Worm (Caenorhabditis elegans) whole organism, young adult: ENCODE measurements around the gene mltn-11.

ENCODE experiments used
- B0035.1 ChIP-seq: sonication (generic microtip); optimal IDR thresholded peaks from 2 replicates; lab custom pipeline; 2016; ENCODE audit warnings: missing genetic modification characterization, mild to moderate bottlenecking, missing compliant biosample characterization, missing genotype, missing genetic modification reagents
- F10E7.11 ChIP-seq: sonication (generic microtip); optimal IDR thresholded peaks from 2 replicates; lab custom pipeline; 2017; ENCODE audit warnings: mild to moderate bottlenecking, missing genetic modification characterization, moderate library complexity, missing compliant biosample characterization
- F22D6.2 ChIP-seq: sonication (generic microtip); optimal IDR thresholded peaks from 2 replicates; lab custom pipeline; 2016; ENCODE audit warnings: mild to moderate bottlenecking, missing genetic modification characterization, missing compliant biosample characterization
- F37B4.10 ChIP-seq: fragments of 200-800 bp; sonication (Bioruptor generic); IDR thresholded peaks from 2 replicates; pipeline ENCODE4 v1.3.6; 2022; ENCODE audit warnings: missing genetic modification characterization, missing compliant biosample characterization
- F49E8.2 ChIP-seq: sonication (generic microtip); optimal IDR thresholded peaks from 3 replicates; lab custom pipeline; 2017; ENCODE audit warnings: missing genetic modification characterization, mild to moderate bottlenecking, missing compliant biosample characterization, antibody characterized with exemption, moderate library complexity; ENCODE audit not compliant: insufficient read depth
- F55B11.4 ChIP-seq: sonication (generic microtip); optimal IDR thresholded peaks from 2 replicates; lab custom pipeline; 2016; ENCODE audit warnings: missing compliant biosample characterization, missing genetic modification characterization, borderline replicate concordance; ENCODE audit not compliant: insufficient read depth
- K12H6.12 ChIP-seq: fragments of 200-800 bp; sonication (Bioruptor generic); optimal IDR thresholded peaks from 2 replicates; lab custom pipeline; 2018; ENCODE audit warnings: mild to moderate bottlenecking, missing genetic modification characterization, missing compliant biosample characterization
- T26A5.8 ChIP-seq: sonication (generic microtip); optimal IDR thresholded peaks from 2 replicates; lab custom pipeline; 2016; ENCODE audit warnings: missing genetic modification characterization, missing compliant biosample characterization
- Y53G8AR.9 ChIP-seq: fragments of 200-800 bp; sonication (Bioruptor generic); conservative IDR thresholded peaks from 2 replicates; pipeline ENCODE4 v1.3.6; 2022; ENCODE audit warnings: missing genetic modification reagents, missing genetic modification characterization, missing compliant biosample characterization
- Y56A3A.18 ChIP-seq: fragments of 200-800 bp; sonication (Bioruptor generic); IDR thresholded peaks from 2 replicates; pipeline ENCODE4 v1.3.6; 2022; ENCODE audit warnings: missing genetic modification reagents, missing genetic modification characterization, missing compliant biosample characterization
- athp-1 ChIP-seq: sonication (generic microtip); optimal IDR thresholded peaks from 2 replicates; lab custom pipeline; 2017; ENCODE audit warnings: mild to moderate bottlenecking, missing genetic modification characterization, missing compliant biosample characterization
- attf-3 ChIP-seq: fragments of 200-800 bp; sonication (Bioruptor generic); conservative IDR thresholded peaks from 2 replicates; pipeline ENCODE4 v1.3.6; 2022; ENCODE audit warnings: missing genetic modification reagents, missing genetic modification characterization, missing compliant biosample characterization
- attf-6 ChIP-seq: fragments of 200-800 bp; sonication (Bioruptor generic); IDR thresholded peaks from 2 replicates; pipeline ENCODE4 v1.3.6; 2022; ENCODE audit warnings: missing genetic modification reagents, missing genetic modification characterization, missing compliant biosample characterization
- cebp-2 ChIP-seq: fragments of 200-800 bp; sonication (Bioruptor generic); IDR thresholded peaks from 2 replicates; pipeline ENCODE4 v1.3.6; 2022; ENCODE audit warnings: missing genetic modification characterization, missing compliant biosample characterization
- ceh-100 ChIP-seq: fragments of 200-800 bp; sonication (Bioruptor generic); IDR thresholded peaks from 2 replicates; pipeline ENCODE4 v1.3.6; 2022; ENCODE audit warnings: missing genetic modification reagents, missing genetic modification characterization, missing compliant biosample characterization
- ceh-40 ChIP-seq: fragments of 200-800 bp; sonication (Bioruptor generic); IDR thresholded peaks from 2 replicates; pipeline ENCODE4 v1.3.6; 2022; ENCODE audit warnings: missing genetic modification characterization, missing compliant biosample characterization
- ceh-79 ChIP-seq: sonication (generic microtip); optimal IDR thresholded peaks from 2 replicates; lab custom pipeline; 2017; ENCODE audit warnings: mild to moderate bottlenecking, missing genetic modification characterization, missing compliant biosample characterization
- chd-7 ChIP-seq: sonication (generic microtip); optimal IDR thresholded peaks from 2 replicates; lab custom pipeline; 2016; ENCODE audit warnings: mild to moderate bottlenecking, missing genetic modification characterization, moderate library complexity, missing compliant biosample characterization
- dpff-1 ChIP-seq: sonication (generic microtip); optimal IDR thresholded peaks from 2 replicates; lab custom pipeline; 2017; ENCODE audit warnings: mild to moderate bottlenecking, missing genetic modification characterization, missing compliant biosample characterization
- efl-1 ChIP-seq: fragments of 150-350 bp; optimal IDR thresholded peaks from 2 replicates; lab custom pipeline; 2014; ENCODE audit warnings: missing biosample characterization, missing genetic modification reagents, missing genetic modification characterization
- egrh-3 ChIP-seq: fragments of 200-800 bp; sonication (Bioruptor generic); IDR thresholded peaks from 2 replicates; pipeline ENCODE4 v1.3.6; 2022; ENCODE audit warnings: missing genetic modification reagents, missing genetic modification characterization, missing compliant biosample characterization
- ekl-4 ChIP-seq: fragments of 200-800 bp; sonication (Bioruptor generic); IDR thresholded peaks from 2 replicates; pipeline ENCODE4 v1.3.6; 2022; ENCODE audit warnings: missing genetic modification reagents, missing genetic modification characterization, missing compliant biosample characterization
- hmg-20 ChIP-seq: fragments of 200-800 bp; sonication (Bioruptor generic); IDR thresholded peaks from 2 replicates; pipeline ENCODE4 v1.3.6; 2022; ENCODE audit warnings: missing genetic modification reagents, missing genetic modification characterization, missing compliant biosample characterization
- hrde-1 ChIP-seq: sonication (generic microtip); optimal IDR thresholded peaks from 2 replicates; lab custom pipeline; 2016; ENCODE audit warnings: missing genetic modification characterization, mild to moderate bottlenecking, missing compliant biosample characterization, moderate library complexity, missing genotype, missing genetic modification reagents, borderline replicate concordance
- let-607 ChIP-seq, 2 experiments: fragments of 200-800 bp in 1 of 2; sonication (Bioruptor generic) in 1 of 2; sonication (generic microtip) in 1 of 2; optimal IDR thresholded peaks; 2 replicates each; lab custom pipeline; 2016 to 2018; ENCODE audit warnings: mild to moderate bottlenecking in 2 of 2, missing compliant biosample characterization in 2 of 2, missing genetic modification characterization in 2 of 2, moderate library complexity in 2 of 2, missing genotype in 1 of 2
- lin-26 ChIP-seq: fragments of 200-800 bp; sonication (Bioruptor generic); IDR thresholded peaks from 2 replicates; pipeline ENCODE4 v1.3.6; 2022; ENCODE audit warnings: missing genetic modification reagents, missing genetic modification characterization, missing compliant biosample characterization
- lin-35 ChIP-seq, 3 experiments: fragments of 150-350 bp in 2 of 3; sonication (generic microtip) in 1 of 3; optimal IDR thresholded peaks; 2 replicates each; lab custom pipeline; 2014 to 2018; ENCODE audit warnings: missing biosample characterization in 3 of 3, missing genetic modification characterization in 3 of 3, missing genetic modification reagents in 3 of 3
- lir-1 ChIP-seq: fragments of 200-800 bp; sonication (Bioruptor generic); conservative IDR thresholded peaks from 2 replicates; pipeline ENCODE4 v1.3.6; 2022; ENCODE audit warnings: missing genetic modification reagents, missing genetic modification characterization, missing compliant biosample characterization
- lsl-1 ChIP-seq: fragments of 200-800 bp; sonication (Bioruptor generic); optimal IDR thresholded peaks from 2 replicates; lab custom pipeline; 2018; ENCODE audit warnings: mild to moderate bottlenecking, missing genetic modification characterization, moderate library complexity, missing compliant biosample characterization
- mes-4 ChIP-seq: sonication (generic microtip); optimal IDR thresholded peaks from 2 replicates; lab custom pipeline; 2016; ENCODE audit warnings: missing genotype, missing genetic modification characterization, missing compliant biosample characterization
- nfya-2 ChIP-seq: fragments of 200-800 bp; sonication (Bioruptor generic); IDR thresholded peaks from 2 replicates; pipeline ENCODE4 v1.3.6; 2022; ENCODE audit warnings: missing genetic modification reagents, missing genetic modification characterization, missing compliant biosample characterization
- nfyb-1 ChIP-seq: fragments of 200-800 bp; sonication (Bioruptor generic); IDR thresholded peaks from 2 replicates; pipeline ENCODE4 v1.3.6; 2022; ENCODE audit warnings: missing genetic modification reagents, missing genetic modification characterization, missing compliant biosample characterization
- nhr-90 ChIP-seq: sonication (generic microtip); optimal IDR thresholded peaks from 2 replicates; lab custom pipeline; 2016; ENCODE audit warnings: missing genotype, mild to moderate bottlenecking, missing genetic modification characterization, missing compliant biosample characterization
- pbrm-1 ChIP-seq: fragments of 200-800 bp; sonication (Bioruptor generic); IDR thresholded peaks from 2 replicates; pipeline ENCODE4 v1.3.6; 2022; ENCODE audit warnings: missing genetic modification reagents, missing genetic modification characterization, missing compliant biosample characterization
- sdz-38 ChIP-seq: sonication (generic microtip); optimal IDR thresholded peaks from 2 replicates; lab custom pipeline; 2016; ENCODE audit warnings: missing genotype, missing genetic modification characterization, missing compliant biosample characterization
- snpc-1.3 ChIP-seq: sonication (generic microtip); optimal IDR thresholded peaks from 2 replicates; lab custom pipeline; 2017; ENCODE audit warnings: missing genetic modification characterization, mild to moderate bottlenecking, missing compliant biosample characterization, antibody characterized with exemption, moderate library complexity, missing genotype, missing genetic modification reagents; ENCODE audit not compliant: insufficient read depth
- snpc-3.4 ChIP-seq: sonication (generic microtip); optimal IDR thresholded peaks from 2 replicates; lab custom pipeline; 2017; ENCODE audit warnings: missing genetic modification characterization, mild to moderate bottlenecking, missing compliant biosample characterization, antibody characterized with exemption, moderate library complexity, missing genotype, missing genetic modification reagents
- snpc-4 ChIP-seq, 5 experiments: fragments of 150-350 bp in 1 of 5; sonication (generic microtip) in 4 of 5; optimal IDR thresholded peaks; 2 replicates each; lab custom pipeline; 2014 to 2018; ENCODE audit warnings: missing genetic modification characterization in 5 of 5, missing biosample characterization in 3 of 5, antibody characterized with exemption in 2 of 5, mild to moderate bottlenecking in 2 of 5, missing compliant biosample characterization in 2 of 5, missing genotype in 2 of 5, moderate library complexity in 2 of 5, missing genetic modification reagents in 1 of 5
- sptf-2 ChIP-seq: fragments of 200-800 bp; sonication (Bioruptor generic); optimal IDR thresholded peaks from 2 replicates; lab custom pipeline; 2018; ENCODE audit warnings: mild to moderate bottlenecking, missing genetic modification characterization, missing compliant biosample characterization
- tbx-9 ChIP-seq: sonication (generic microtip); optimal IDR thresholded peaks from 2 replicates; lab custom pipeline; 2016; ENCODE audit warnings: borderline replicate concordance, missing genetic modification characterization, inconsistent platforms, missing compliant biosample characterization
- ztf-26 ChIP-seq: sonication (generic microtip); optimal IDR thresholded peaks from 2 replicates; lab custom pipeline; 2017; ENCODE audit warnings: missing genetic modification characterization, missing compliant biosample characterization
- ztf-6 ChIP-seq: fragments of 200-800 bp; sonication (Bioruptor generic); IDR thresholded peaks from 2 replicates; pipeline ENCODE4 v1.3.6; 2022; ENCODE audit warnings: missing genetic modification reagents, missing genetic modification characterization, missing compliant biosample characterization

Gene mltn-11

DNA sequence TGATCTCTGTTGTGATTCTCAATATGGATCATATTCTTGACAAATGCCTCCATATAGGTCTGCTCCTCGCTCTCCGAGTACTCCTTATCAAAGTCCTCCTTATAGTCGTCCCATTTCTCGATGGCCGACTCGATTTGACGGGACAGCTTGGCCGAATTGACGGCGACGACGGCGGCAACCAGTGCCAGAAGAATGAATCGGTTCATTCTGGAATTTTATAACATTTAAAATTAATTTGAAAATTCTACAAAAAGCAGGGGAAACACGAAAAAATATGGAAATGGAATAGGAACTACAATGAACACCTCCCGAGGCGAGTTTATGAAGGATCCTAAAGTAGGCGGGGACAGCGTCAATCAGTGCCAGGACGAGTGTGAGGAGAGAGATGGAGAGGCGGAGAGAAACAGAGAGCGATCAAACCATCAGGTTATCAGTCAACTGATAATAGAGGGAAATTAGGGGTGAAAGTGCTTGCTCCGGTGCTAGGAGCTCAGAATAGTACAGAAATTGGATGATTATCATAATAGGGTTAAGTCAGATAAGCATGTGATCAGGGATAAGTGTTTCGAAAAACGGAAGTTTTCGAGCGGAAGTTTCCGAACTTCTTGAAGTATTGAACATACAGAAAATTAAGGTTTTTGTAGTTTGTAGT lies 40.7 kb upstream of the mltn-11 start, which contains the start of gene cpl-1 (continued):
- TF ChIP-seq F37B4.10 (no peak), lin-26 (GFP tag; lab: Robert Waterston, UW) (no peak), efl-1 (GFP tag; lab: Kevin White, UChicago) (no peak), sptf-2 (GFP tag; lab: Kevin White, UChicago) (no peak), ekl-4 (GFP tag; lab: Robert Waterston, UW) (no peak), egrh-3 (GFP tag; lab: Robert Waterston, UW) (no peak), F55B11.4 (no peak), mes-4 (no peak), hrde-1 (tag; lab: Kevin White, UChicago) (no peak), nfya-2 (GFP tag; lab: Robert Waterston, UW) (no peak), ztf-26 (tag; lab: Kevin White, UChicago) (no peak), nfyb-1 (0 out of 2 replicates have a peak, but pooled peaks have one; percentile 36), snpc-1.3 (tag; lab: Kevin White, UChicago) (no peak), let-607 (tag; optimal IDR thresholded peaks at IDR 0.05; lab: Kevin White, UChicago) (peak in 1 of 2 experiments; percentile 30), snpc-3.4 (tag; lab: Kevin White, UChicago) (no peak), Y53G8AR.9 (GFP tag; lab: Robert Waterston, UW) (0 out of 2 replicates have a peak, but pooled peaks have one; percentile 11), K12H6.12 (tag; lab: Kevin White, UChicago) (peak; percentile 22), cebp-2 (no peak), snpc-4 (GFP tag; optimal IDR thresholded peaks at IDR 0.05; lab: Kevin White, UChicago) (no peak), snpc-4 (tag; optimal IDR thresholded peaks at IDR 0.05; lab: Kevin White, UChicago) (peak in 2 of 4 experiments; percentile 11 to 35), chd-7 (tag; lab: Kevin White, UChicago) (no peak), dpff-1 (tag; lab: Kevin White, UChicago) (no peak), pbrm-1 (GFP tag; lab: Robert Waterston, UW) (0 out of 2 replicates have a peak, but pooled peaks have one; percentile 30), F49E8.2 (tag; lab: Kevin White, UChicago) (no peak), Y56A3A.18 (GFP tag; lab: Robert Waterston, UW) (no peak), attf-3 (GFP tag; lab: Robert Waterston, UW) (no peak), B0035.1 (tag; lab: Kevin White, UChicago) (no peak), tbx-9 (no peak), lir-1 (GFP tag; lab: Robert Waterston, UW) (no peak), ceh-79 (tag; lab: Kevin White, UChicago) (no peak), F10E7.11 (tag; lab: Kevin White, UChicago) (no peak), sdz-38 (tag; lab: Kevin White, UChicago) (peak; percentile 47)

DNA sequence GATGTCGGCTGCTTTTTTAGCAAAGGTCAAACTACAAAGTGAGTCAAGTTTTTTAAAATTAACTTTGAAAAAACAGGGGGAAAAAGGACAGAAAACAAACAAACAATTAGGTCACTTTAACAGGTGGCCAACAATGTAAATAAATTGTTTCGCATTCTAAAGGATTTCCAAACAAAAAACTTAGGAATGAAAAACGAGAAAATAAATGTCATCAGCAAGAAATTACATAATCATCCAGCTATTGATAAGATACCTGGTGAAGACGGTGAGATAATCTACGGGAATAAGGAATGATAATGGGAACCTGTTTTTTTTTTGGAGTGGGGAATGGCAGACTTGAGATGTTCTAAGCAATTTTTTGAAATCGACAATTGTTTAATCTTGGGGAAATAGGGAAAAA lies 39.9 kb upstream of the mltn-11 start:
- no peak for TF ChIP-seq nhr-90 (tag; lab: Kevin White, UChicago)
- TF ChIP-seq ztf-6 (GFP tag; lab: Robert Waterston, UW): no peak
- TF ChIP-seq lin-35 (GFP tag; optimal IDR thresholded peaks at IDR 0.05; lab: Kevin White, UChicago): no peak
- no peak for TF ChIP-seq attf-6
- no peak for TF ChIP-seq ceh-100 (GFP tag; lab: Robert Waterston, UW)
- no peak for TF ChIP-seq hmg-20 (GFP tag; lab: Robert Waterston, UW)
- no peak for TF ChIP-seq ceh-40 (GFP tag; lab: Robert Waterston, UW)
- TF ChIP-seq F22D6.2 (tag; lab: Kevin White, UChicago): no peak
- TF ChIP-seq snpc-4 (GFP tag; optimal IDR thresholded peaks at IDR 0.05; lab: Kevin White, UChicago): no peak
- no peak for TF ChIP-seq snpc-4 (tag; optimal IDR thresholded peaks at IDR 0.05; lab: Kevin White, UChicago)
- TF ChIP-seq lsl-1 (GFP tag; lab: Kevin White, UChicago): no peak
- no peak for TF ChIP-seq athp-1 (tag; lab: Kevin White, UChicago)
- TF ChIP-seq T26A5.8 (tag; lab: Kevin White, UChicago): no peak
